Fruit fly (Drosophila melanogaster): ENCODE data around the gene CG14818.

CG14818 gene

dm6 chrX:1879606-1880110 lies at the start of gene CG14818:
TSS of gene CG14818 (minus strand) at chrX:1879774.
- peak; percentile 61 for TF ChIP-seq CG17801 (GFP tag; optimal IDR thresholded peaks at IDR 0.05; ENCODE audit: partially characterized antibody)

- peak; percentile 6 for TF ChIP-seq CG17801 (GFP tag; optimal IDR thresholded peaks at IDR 0.05; ENCODE audit: partially characterized antibody)
Observed at dm6 chrX:1927473-1928306, 48.1 kb upstream of the CG14818 start, which contains the start of gene CG11596. TSS of gene CG11596 (plus strand) at chrX:1927683.

DNA sequence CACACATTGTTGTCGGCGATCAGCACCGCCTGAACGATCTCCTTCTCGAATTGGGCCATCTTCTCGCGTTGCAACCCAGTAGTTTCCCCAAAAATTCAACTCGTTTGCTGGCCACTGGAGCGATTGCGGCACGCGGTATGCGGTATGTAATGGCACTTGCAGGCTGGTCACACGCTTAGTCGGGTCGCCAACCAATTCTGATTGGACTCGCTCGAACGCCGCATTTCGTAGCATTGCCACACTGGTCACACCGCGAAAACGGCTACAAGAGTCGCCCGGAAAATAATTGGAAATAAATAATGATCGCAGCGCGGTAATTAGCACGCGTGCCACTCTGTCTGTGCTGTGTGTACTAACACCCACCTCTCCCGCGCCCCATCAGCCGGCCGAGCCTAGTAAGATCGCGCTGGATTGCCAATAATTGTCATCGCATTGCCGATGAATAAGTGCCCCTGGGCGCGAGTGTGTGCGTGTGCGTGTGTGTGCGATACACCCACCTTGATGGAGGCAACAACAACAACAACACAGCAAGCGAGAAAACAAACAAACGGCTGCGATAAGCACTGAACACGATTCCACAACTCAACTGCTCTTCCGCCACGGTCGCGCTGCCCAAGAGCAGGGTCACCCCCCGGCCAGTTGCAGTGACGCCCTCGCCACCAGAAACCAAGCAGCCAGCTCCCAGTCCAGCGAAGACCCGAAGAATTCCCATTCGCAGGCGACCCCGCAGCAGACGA lies 43.4 kb upstream of the CG14818 start, which contains the start of the genes eIF2Bepsilon and Ocrl:
TSS of gene eIF2Bepsilon (minus strand) at position 110 of the 737 bp plus-strand sequence.
TSS of gene Ocrl (plus strand) at position 217 of the 737 bp plus-strand sequence.
- TF ChIP-seq CG17801 (GFP tag; optimal IDR thresholded peaks at IDR 0.05; ENCODE audit: partially characterized antibody), result no peak

- no peak for TF ChIP-seq CG17801 (GFP tag; optimal IDR thresholded peaks at IDR 0.05; ENCODE audit: partially characterized antibody)
Observed at dm6 chrX:1909533-1909932, 30.0 kb upstream of the CG14818 start.

DNA sequence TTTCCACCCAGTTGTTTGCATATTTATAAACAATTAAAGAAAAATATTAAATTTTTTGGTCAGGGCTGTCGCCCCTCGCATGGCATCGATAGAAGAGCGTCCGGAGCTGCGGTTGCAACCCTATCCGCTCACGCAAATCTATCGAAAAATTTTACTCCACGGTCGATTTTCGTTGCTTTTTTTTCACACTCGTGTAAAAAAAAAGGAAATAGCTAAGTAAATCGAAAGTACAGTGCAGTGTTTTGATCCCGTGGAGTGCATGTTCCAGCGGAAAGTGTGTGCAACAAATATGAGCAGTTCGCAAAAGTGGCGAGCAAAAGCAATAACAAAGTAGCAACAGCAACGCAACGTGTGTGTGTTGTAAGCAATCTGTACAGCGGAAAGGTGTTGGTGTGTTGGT lies 29.2 kb upstream of the CG14818 start, which contains the start of the genes Edem1 and Rbcn-3B:
TSS of gene Edem1 (minus strand) at position 71 of the 400 bp plus-strand sequence.
TSS of gene Rbcn-3B (plus strand) at position 164 of the 400 bp plus-strand sequence.
- TF ChIP-seq CG17801 (GFP tag; optimal IDR thresholded peaks at IDR 0.05; ENCODE audit: partially characterized antibody), result peak; percentile 63

dm6 chrX:1907727-1908264 lies 28.2 kb upstream of the CG14818 start, which contains the start of gene mip130:
TSS of gene mip130 (plus strand) at chrX:1908239.
- TF ChIP-seq CG17801 (GFP tag; optimal IDR thresholded peaks at IDR 0.05; ENCODE audit: partially characterized antibody), result peak; percentile 39

DNA sequence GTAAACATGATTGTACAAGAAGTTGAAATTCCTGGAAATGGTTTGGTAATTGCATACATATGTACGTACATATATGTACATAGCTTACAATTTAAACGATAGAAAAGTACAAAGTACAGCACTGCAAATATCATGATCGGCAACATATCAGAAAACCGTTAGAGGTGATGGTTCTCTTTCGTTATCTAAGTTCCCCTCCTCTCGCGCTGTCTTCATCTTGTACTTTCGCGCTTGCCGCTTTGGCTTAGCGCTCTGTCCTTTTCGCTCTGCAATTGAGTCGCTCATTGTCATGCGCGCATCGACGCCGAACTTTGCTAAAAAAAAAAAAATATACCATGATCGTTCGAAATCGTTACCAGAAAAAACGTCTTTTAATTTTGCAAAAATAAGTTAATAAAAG lies 24.4 kb upstream of the CG14818 start:
- TF ChIP-seq CG17801 (GFP tag; optimal IDR thresholded peaks at IDR 0.05; ENCODE audit: partially characterized antibody), result no peak

DNA sequence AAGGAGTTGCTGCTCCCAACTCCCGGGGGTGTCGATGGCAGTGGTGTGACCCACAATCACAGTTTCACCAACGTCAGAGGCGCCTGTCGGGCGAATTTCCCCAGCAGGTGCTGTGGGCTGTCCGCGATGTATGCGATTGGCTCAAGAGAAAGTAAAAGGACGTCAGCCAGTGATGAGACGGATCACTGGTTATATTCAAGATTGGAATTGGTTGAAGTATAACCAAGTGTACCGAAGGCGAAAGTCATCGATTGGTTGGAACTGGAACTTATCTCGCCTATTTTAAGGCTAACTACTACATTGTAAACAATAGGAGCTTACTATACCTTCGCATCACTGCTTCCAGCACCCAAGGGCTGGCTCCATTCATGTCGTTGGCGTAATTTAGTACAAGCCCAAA lies 23.5 kb upstream of the CG14818 start, which contains the start of gene CG32801:
TSS of gene CG32801 (minus strand) at position 101 of the 400 bp plus-strand sequence.
- no peak for TF ChIP-seq CG17801 (GFP tag; optimal IDR thresholded peaks at IDR 0.05; ENCODE audit: partially characterized antibody)

dm6 chrX:1901605-1902136 lies 22.1 kb upstream of the CG14818 start, which contains the start of gene Ldaf1:
TSS of gene Ldaf1 (minus strand) at chrX:1901911.
- TF ChIP-seq CG17801 (GFP tag; optimal IDR thresholded peaks at IDR 0.05; ENCODE audit: partially characterized antibody), result no peak

dm6 chrX:1900123-1900818 lies 20.7 kb upstream of the CG14818 start, which contains the start of gene arm:
TSS of gene arm (minus strand) at chrX:1900646.
- TF ChIP-seq CG17801 (GFP tag; optimal IDR thresholded peaks at IDR 0.05; ENCODE audit: partially characterized antibody), result no peak

DNA sequence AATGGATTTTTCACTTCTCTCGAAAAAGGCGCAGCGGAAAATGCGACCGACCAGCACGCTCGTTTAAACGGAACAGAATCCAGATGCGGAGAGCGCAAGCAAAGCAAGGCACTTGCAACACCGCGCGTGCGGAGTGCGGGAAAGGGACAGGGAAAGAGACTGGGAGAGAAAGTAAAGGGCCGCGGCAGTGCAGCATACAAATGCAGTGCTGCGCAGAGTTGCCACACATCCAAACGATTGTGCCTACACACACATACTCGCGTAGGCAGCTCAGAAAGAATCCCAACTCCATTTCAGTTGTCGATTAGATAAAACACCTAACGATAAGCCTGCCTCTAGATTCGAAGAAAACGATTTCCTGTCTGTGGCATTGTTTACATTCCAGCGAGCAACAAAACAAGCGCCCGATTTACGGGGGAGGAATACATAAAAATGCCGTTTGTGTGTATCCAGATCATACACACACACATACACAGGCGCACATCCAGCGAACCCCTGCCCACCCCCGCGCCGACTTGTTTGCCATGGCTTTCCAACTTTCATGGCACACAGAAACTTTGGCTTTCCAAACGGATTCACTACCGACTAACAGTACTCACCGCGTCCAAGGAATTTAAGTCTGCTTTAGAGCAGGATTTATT lies 20.0 kb upstream of the CG14818 start:
- no peak for TF ChIP-seq CG17801 (GFP tag; optimal IDR thresholded peaks at IDR 0.05; ENCODE audit: partially characterized antibody)

DNA sequence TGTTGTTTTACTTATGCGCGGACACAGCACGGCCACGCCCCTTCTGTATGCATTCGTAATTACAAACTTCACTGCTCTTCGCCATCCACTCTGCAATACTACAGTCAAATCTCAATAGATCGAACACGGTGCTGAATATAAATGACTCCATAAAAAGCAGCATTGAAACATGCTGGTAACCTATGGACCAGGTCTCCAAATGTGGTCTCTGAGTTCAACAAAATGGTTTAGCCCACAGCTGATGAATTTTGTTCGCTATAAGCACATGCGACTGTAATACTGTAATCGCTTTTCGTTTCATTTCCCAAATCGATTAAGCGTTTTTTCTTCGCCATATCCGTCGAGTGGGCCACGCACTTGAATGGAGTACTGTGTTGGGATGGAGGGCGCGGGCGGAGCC lies 17.8 kb upstream of the CG14818 start:
- no peak for TF ChIP-seq CG17801 (GFP tag; optimal IDR thresholded peaks at IDR 0.05; ENCODE audit: partially characterized antibody)

DNA sequence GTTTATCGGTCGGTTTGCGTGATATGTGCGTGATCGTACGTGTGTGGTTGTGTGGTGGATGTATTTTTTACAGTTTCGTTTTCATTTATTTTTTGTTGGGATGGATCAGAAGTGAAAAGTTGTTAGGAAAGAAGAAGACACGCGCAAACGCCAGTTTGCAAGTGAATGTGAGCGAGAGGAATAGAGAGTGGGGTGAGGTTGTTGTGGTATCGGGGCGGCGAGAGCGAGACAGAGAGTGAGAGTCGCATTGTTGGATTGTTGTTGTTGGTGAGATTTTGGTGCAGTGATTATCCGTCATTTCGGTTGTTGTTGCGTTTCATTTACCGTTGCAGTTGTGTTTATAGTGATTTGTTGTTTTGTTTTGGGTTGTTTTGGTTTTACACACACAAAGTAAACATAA lies 14.0 kb upstream of the CG14818 start:
- TF ChIP-seq CG17801 (GFP tag; optimal IDR thresholded peaks at IDR 0.05; ENCODE audit: partially characterized antibody), result no peak
